Fruit fly (Drosophila melanogaster): ENCODE results near the gene CG14937.

CG14937 gene

DNA sequence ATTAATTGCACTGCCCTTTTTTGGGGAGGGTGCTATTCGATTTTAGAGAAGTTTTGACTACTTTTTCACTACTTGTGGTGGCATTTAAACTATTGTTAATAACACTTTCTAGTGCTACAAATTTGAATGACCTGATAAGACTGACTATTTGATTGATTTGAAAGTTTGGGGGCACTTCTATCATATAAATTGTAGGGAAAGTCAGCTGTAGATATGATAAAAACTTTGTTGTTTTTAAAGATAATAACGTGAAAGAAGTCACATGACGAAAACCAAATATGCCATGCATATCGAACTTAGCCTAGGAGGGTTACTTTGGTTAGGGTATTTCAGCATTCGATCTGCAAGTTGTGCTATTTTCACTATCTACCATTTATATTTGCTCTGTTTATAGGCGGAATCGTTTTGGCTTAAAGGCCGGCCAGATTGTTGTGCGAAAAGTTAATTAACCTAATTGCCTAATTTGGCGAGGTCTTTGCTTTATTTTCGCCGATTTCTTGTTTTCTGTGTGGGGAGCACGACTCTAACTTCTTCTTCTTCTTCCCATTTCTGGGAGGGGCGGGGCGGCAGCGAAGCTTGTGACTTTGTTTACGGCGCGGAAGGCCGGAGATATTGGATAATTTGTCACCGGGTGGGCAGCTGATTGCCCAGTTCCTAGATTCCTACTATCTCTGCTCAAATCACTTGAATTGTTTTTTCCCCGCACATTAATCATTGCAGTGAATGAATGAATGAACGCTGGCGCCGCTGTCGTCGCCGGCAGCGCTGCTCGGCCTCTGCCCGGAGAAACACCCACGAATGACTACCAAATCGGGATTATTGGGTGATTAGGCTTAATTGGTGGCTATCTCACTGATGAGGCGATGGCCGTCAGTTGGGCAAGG lies 19.1 kb upstream of the CG14937 start (continued):
- TF ChIP-seq sna (GFP tag; IDR thresholded peaks at IDR 0.05; ENCODE audit: partially characterized antibody) (0 out of 2 replicates have a peak, but pooled peaks have one; percentile 80), Meics (GFP tag; optimal IDR thresholded peaks at IDR 0.05) (peak; percentile 11), az2 (GFP tag; optimal IDR thresholded peaks at IDR 0.05) (no peak), zfh2 (GFP tag; optimal IDR thresholded peaks at IDR 0.05) (peak; percentile 1), CG15011 (GFP tag; optimal IDR thresholded peaks at IDR 0.05) (no peak), danr (GFP tag; IDR thresholded peaks at IDR 0.05) (no peak), ATbp (GFP tag; optimal IDR thresholded peaks at IDR 0.05) (no peak), CG15696 (tag; optimal IDR thresholded peaks at IDR 0.05) (no peak), gem (tag; optimal IDR thresholded peaks at IDR 0.05) (peak; percentile 27), chinmo (GFP tag; IDR thresholded peaks at IDR 0.05; ENCODE audit: partially characterized antibody) (0 out of 4 replicates have a peak, but pooled peaks have one; percentile 68), CG4282 (GFP tag; optimal IDR thresholded peaks at IDR 0.05) (no peak), C15 (GFP tag; IDR thresholded peaks at IDR 0.05) (no peak), CG17361 (GFP tag; IDR thresholded peaks at IDR 0.05) (no peak), CG13123 (GFP tag; optimal IDR thresholded peaks at IDR 0.05) (no peak), CG32532 (GFP tag; IDR thresholded peaks at IDR 0.05) (0 out of 2 replicates have a peak, but pooled peaks have one; percentile 19), D19A (tag; optimal IDR thresholded peaks at IDR 0.05) (peak; percentile 86), YL-1 (GFP tag; optimal IDR thresholded peaks at IDR 0.05) (peak; percentile 33), CG3281 (GFP tag; optimal IDR thresholded peaks at IDR 0.05) (peak; percentile 15), lab (GFP tag; optimal IDR thresholded peaks at IDR 0.05) (peak; percentile 32), gt (GFP tag; IDR thresholded peaks at IDR 0.05) (no peak), Usf (GFP tag; optimal IDR thresholded peaks at IDR 0.05) (no peak), Dip3 (GFP tag; optimal IDR thresholded peaks at IDR 0.05) (no peak), CG16779 (GFP tag; IDR thresholded peaks at IDR 0.05) (no peak), twi (tag; optimal IDR thresholded peaks at IDR 0.05) (no peak), exex (tag; optimal IDR thresholded peaks at IDR 0.05) (peak; percentile 27), Drgx (GFP tag; IDR thresholded peaks at IDR 0.05) (no peak), CG14965 (GFP tag; optimal IDR thresholded peaks at IDR 0.05; ENCODE audit: borderline replicate concordance) (no peak), CG9932 (GFP tag; IDR thresholded peaks at IDR 0.05) (no peak), MESR4 (GFP tag; optimal IDR thresholded peaks at IDR 0.05) (peak; percentile 91), CG8281 (tag; optimal IDR thresholded peaks at IDR 0.05) (no peak), CG17385 (GFP tag; optimal IDR thresholded peaks at IDR 0.05) (peak; percentile 93)

- TF ChIP-seq unpg (GFP tag; optimal IDR thresholded peaks at IDR 0.05) (no peak), eyg (GFP tag; optimal IDR thresholded peaks at IDR 0.05) (no peak), CG5953 (GFP tag; IDR thresholded peaks at IDR 0.05) (no peak), NC2β (GFP tag; optimal IDR thresholded peaks at IDR 0.05) (no peak), CG7963 (GFP tag; IDR thresholded peaks at IDR 0.05; ENCODE audit: partially characterized antibody) (no peak)
These were observed 15.9 kb upstream of the CG14937 start for dm6 chr2L:11809823-11810222.
